Worm (Caenorhabditis elegans): Measurements from ENCODE around the gene tag-120.
A peak's percentile ranks its signal among the peaks of the same experiment; 100 is the strongest.

The tag-120 gene

ce11 chrV:9690099-9690572, 19.5 kb downstream of the tag-120 start, which contains the start of gene rbx-1:
rbx-1 (minus strand) TSS chrV:9690522.
- TF ChIP-seq gei-17 (GFP tag; optimal IDR thresholded peaks at IDR 0.05) (no peak), B0019.2 (GFP tag; conservative IDR thresholded peaks at IDR 0.05) (no peak), madf-8 (GFP tag; conservative IDR thresholded peaks at IDR 0.05) (no peak), egrh-3 (GFP tag; IDR thresholded peaks at IDR 0.05) (no peak), C17E4.6 (GFP tag; IDR thresholded peaks at IDR 0.05) (no peak), tlf-1 (GFP tag; optimal IDR thresholded peaks at IDR 0.05) (no peak), ceh-27 (GFP tag; optimal IDR thresholded peaks at IDR 0.05) (no peak), madf-3 (GFP tag; IDR thresholded peaks at IDR 0.05) (no peak), madf-6 (GFP tag; IDR thresholded peaks at IDR 0.05) (no peak), rec-8 (tag; optimal IDR thresholded peaks at IDR 0.05) (no peak), nhr-80 (tag; optimal IDR thresholded peaks at IDR 0.05) (no peak), attf-3 (GFP tag; conservative IDR thresholded peaks at IDR 0.05) (no peak), F52B5.7 (tag; optimal IDR thresholded peaks at IDR 0.05) (no peak), snpc-1.3 (tag; optimal IDR thresholded peaks at IDR 0.05; ENCODE audit: insufficient read depth) (no peak), ztf-3 (GFP tag; optimal IDR thresholded peaks at IDR 0.05) (no peak), die-1 (tag; optimal IDR thresholded peaks at IDR 0.05) (no peak), ztf-25 (GFP tag; IDR thresholded peaks at IDR 0.05) (no peak), B0336.3 (GFP tag; IDR thresholded peaks at IDR 0.05) (no peak)

- TF ChIP-seq snpc-3.4 (tag; optimal IDR thresholded peaks at IDR 0.05): no peak
- no peak for TF ChIP-seq dpff-1 (tag; optimal IDR thresholded peaks at IDR 0.05)
- peak; percentile 28; the same call in 1 of the 2 replicates for TF ChIP-seq C17E4.6 (GFP tag; IDR thresholded peaks at IDR 0.05)
- no peak for TF ChIP-seq rec-8 (tag; optimal IDR thresholded peaks at IDR 0.05)
- peak; percentile 44; the same call in 1 of the 2 replicates for TF ChIP-seq hsf-1 (GFP tag; IDR thresholded peaks at IDR 0.05)
- no peak for TF ChIP-seq egl-44 (GFP tag; IDR thresholded peaks at IDR 0.05)
- TF ChIP-seq pha-4 (tag; optimal IDR thresholded peaks at IDR 0.05): no peak
- TF ChIP-seq akir-1 (GFP tag; optimal IDR thresholded peaks at IDR 0.05): no peak
- no peak for TF ChIP-seq hmg-20 (GFP tag; IDR thresholded peaks at IDR 0.05)
- peak; percentile 24; the same call in 1 of the 2 replicates for TF ChIP-seq hmg-1.2 (GFP tag; IDR thresholded peaks at IDR 0.05)
- TF ChIP-seq Y53F4B.3 (GFP tag; IDR thresholded peaks at IDR 0.05): no peak
- no peak for TF ChIP-seq F22D6.2 (tag; optimal IDR thresholded peaks at IDR 0.05)
- TF ChIP-seq somi-1 (GFP tag; optimal IDR thresholded peaks at IDR 0.05): no peak
- no peak for TF ChIP-seq ztf-3 (GFP tag; optimal IDR thresholded peaks at IDR 0.05)
- TF ChIP-seq hlh-26 (GFP tag; conservative IDR thresholded peaks at IDR 0.05): no peak
- TF ChIP-seq ekl-4 (GFP tag; IDR thresholded peaks at IDR 0.05): peak; percentile 64; the same call in 1 of the 2 replicates
- TF ChIP-seq zim-3 (tag; optimal IDR thresholded peaks at IDR 0.05): no peak
- no peak for TF ChIP-seq lir-1 (GFP tag; conservative IDR thresholded peaks at IDR 0.05)
- TF ChIP-seq F33H1.4 (GFP tag; IDR thresholded peaks at IDR 0.05): no peak
- no peak for TF ChIP-seq ama-1 (optimal IDR thresholded peaks at IDR 0.05)
- no peak for TF ChIP-seq ama-1 (GFP tag; optimal IDR thresholded peaks at IDR 0.05)
- TF ChIP-seq tlf-1 (GFP tag; optimal IDR thresholded peaks at IDR 0.05): peak; percentile 26
- TF ChIP-seq madf-10 (tag; optimal IDR thresholded peaks at IDR 0.05): no peak
- TF ChIP-seq let-526 (GFP tag; IDR thresholded peaks at IDR 0.05): no peak
- TF ChIP-seq nhr-120 (GFP tag; IDR thresholded peaks at IDR 0.05): no peak
- TF ChIP-seq ceh-91 (GFP tag; IDR thresholded peaks at IDR 0.05): peak; percentile 17; the same call in 1 of the 2 replicates
- TF ChIP-seq Y79H2A.3 (GFP tag; conservative IDR thresholded peaks at IDR 0.05): peak; percentile 83; the same call in 1 of the 2 replicates
- TF ChIP-seq ccch-3 (GFP tag; optimal IDR thresholded peaks at IDR 0.05): no peak
- peak; percentile 45 for TF ChIP-seq F49E8.2 (tag; optimal IDR thresholded peaks at IDR 0.05; ENCODE audit: insufficient read depth)
- TF ChIP-seq rcor-1 (GFP tag; IDR thresholded peaks at IDR 0.05): peak; percentile 25; the same call in 1 of the 2 replicates
- TF ChIP-seq ztf-18 (tag; optimal IDR thresholded peaks at IDR 0.05): no peak
- TF ChIP-seq ceh-79 (tag; optimal IDR thresholded peaks at IDR 0.05): peak; percentile 71
- no peak for TF ChIP-seq nhr-27 (tag; optimal IDR thresholded peaks at IDR 0.05)
- TF ChIP-seq madf-6 (GFP tag; IDR thresholded peaks at IDR 0.05): peak; percentile 67
Measured at ce11 chrV:9689364-9689763, 20.2 kb downstream of the tag-120 start.

Data from whole organism, young adult.